Worm (Caenorhabditis elegans): ENCODE measurements around the gene rab-14.

ce11 chrX:15655623-15656022, 49.2 kb upstream of the rab-14 start:
- no peak for TF ChIP-seq unc-86 (tag; optimal IDR thresholded peaks at IDR 0.05)
- TF ChIP-seq ceh-22 (tag; optimal IDR thresholded peaks at IDR 0.05): no peak
- TF ChIP-seq nhr-11 (tag; optimal IDR thresholded peaks at IDR 0.05): no peak
- no peak for TF ChIP-seq ceh-48 (tag; optimal IDR thresholded peaks at IDR 0.05)
- TF ChIP-seq pha-4 (tag; optimal IDR thresholded peaks at IDR 0.05): no peak
